Fruit fly (Drosophila melanogaster): Measurements from ENCODE around the gene robo3.

dm6 chr2L:1256039-1256438, at the start of gene robo3:
- no peak for TF ChIP-seq CG8478 (optimal IDR thresholded peaks at IDR 0.05)
- TF ChIP-seq CTCF (optimal IDR thresholded peaks at IDR 0.05): no peak
